Fruit fly (Drosophila melanogaster): ENCODE data around the gene GluRIIC.

Gene GluRIIC

dm6 chr2L:866950-867744 is 46.7 kb upstream of the GluRIIC start (continued):
- TF ChIP-seq sr (GFP tag; IDR thresholded peaks at IDR 0.05) (peak; percentile 78; the same call in 2 of the 3 replicates), Ravus (GFP tag; IDR thresholded peaks at IDR 0.05) (peak; percentile 89), twi (tag; optimal IDR thresholded peaks at IDR 0.05) (peak; percentile 83), CG14441 (GFP tag; IDR thresholded peaks at IDR 0.05) (peak; percentile 97), CG3995 (GFP tag; optimal IDR thresholded peaks at IDR 0.05) (peak; percentile 37), abd-A (tag; optimal IDR thresholded peaks at IDR 0.05) (peak; percentile 57), nerfin-2 (GFP tag; IDR thresholded peaks at IDR 0.05; ENCODE audit: partially characterized antibody) (no peak), GATAe (GFP tag; conservative IDR thresholded peaks at IDR 0.05) (peak; percentile 59), Doc2 (GFP tag; IDR thresholded peaks at IDR 0.05) (peak; percentile 80), Poxn (GFP tag; IDR thresholded peaks at IDR 0.05) (peak; percentile 80), pan (optimal IDR thresholded peaks at IDR 0.05) (no peak), pan (GFP tag; optimal IDR thresholded peaks at IDR 0.05 in 1 of 2, IDR thresholded peaks at IDR 0.05 in 1 of 2) (peak in 1 of 2 experiments; percentile 97), Tbp (GFP tag; optimal IDR thresholded peaks at IDR 0.05) (no peak), CG10321 (GFP tag; IDR thresholded peaks at IDR 0.05) (peak; percentile 95), CG1792 (GFP tag; optimal IDR thresholded peaks at IDR 0.05) (peak; percentile 86), CG14050 (GFP tag; IDR thresholded peaks at IDR 0.05) (peak; percentile 94), CG12155 (GFP tag; optimal IDR thresholded peaks at IDR 0.05) (peak; percentile 89), gt (GFP tag; IDR thresholded peaks at IDR 0.05) (peak; percentile 68; the same call in 1 of the 2 replicates), CG17829 (tag; optimal IDR thresholded peaks at IDR 0.05) (peak; percentile 90), Trl (optimal IDR thresholded peaks at IDR 0.05) (peak; percentile 41), Trl (GFP tag; optimal IDR thresholded peaks at IDR 0.05) (peak; percentile 91), CG32767 (GFP tag; IDR thresholded peaks at IDR 0.05) (peak; percentile 92), Bteb2 (GFP tag; optimal IDR thresholded peaks at IDR 0.05) (peak; percentile 88), CG8944 (GFP tag; optimal IDR thresholded peaks at IDR 0.05) (peak; percentile 83), maf-S (GFP tag; optimal IDR thresholded peaks at IDR 0.05) (peak; percentile 87), Hmr (GFP tag; optimal IDR thresholded peaks at IDR 0.05) (peak; percentile 92), CG17385 (GFP tag; optimal IDR thresholded peaks at IDR 0.05) (peak; percentile 85), dmrt11E (tag; optimal IDR thresholded peaks at IDR 0.05) (peak; percentile 87), ERR (GFP tag; optimal IDR thresholded peaks at IDR 0.05) (peak; percentile 85), vnd (GFP tag; IDR thresholded peaks at IDR 0.05; ENCODE audit: partially characterized antibody) (no peak), CG12391 (tag; optimal IDR thresholded peaks at IDR 0.05) (peak; percentile 93), CG17186 (GFP tag; optimal IDR thresholded peaks at IDR 0.05) (peak; percentile 2), kah (GFP tag; optimal IDR thresholded peaks at IDR 0.05) (peak; percentile 84), CG7271 (tag; optimal IDR thresholded peaks at IDR 0.05) (peak; percentile 28), MESR4 (GFP tag; optimal IDR thresholded peaks at IDR 0.05) (peak; percentile 24), gro (GFP tag; optimal IDR thresholded peaks at IDR 0.05) (peak; percentile 87), Awh (GFP tag; IDR thresholded peaks at IDR 0.05) (peak; percentile 95), CG12299 (tag; optimal IDR thresholded peaks at IDR 0.05) (peak; percentile 93), usp (GFP tag; optimal IDR thresholded peaks at IDR 0.05) (no peak), chn (GFP tag; optimal IDR thresholded peaks at IDR 0.05) (peak; percentile 85), yki (optimal IDR thresholded peaks at IDR 0.05) (no peak), gcm (GFP tag; optimal IDR thresholded peaks at IDR 0.05) (peak; percentile 85), Hr3 (GFP tag; optimal IDR thresholded peaks at IDR 0.05) (peak; percentile 85), CG11093 (GFP tag; IDR thresholded peaks at IDR 0.05) (peak; percentile 94), cwo (GFP tag; optimal IDR thresholded peaks at IDR 0.05) (peak; percentile 85), grau (tag; optimal IDR thresholded peaks at IDR 0.05) (peak; percentile 99), fd102C (GFP tag; optimal IDR thresholded peaks at IDR 0.05) (peak; percentile 62), Side (GFP tag; optimal IDR thresholded peaks at IDR 0.05) (peak; percentile 92), D19A (tag; optimal IDR thresholded peaks at IDR 0.05) (peak; percentile 80), Hsf (GFP tag; optimal IDR thresholded peaks at IDR 0.05) (peak; percentile 92), eve (GFP tag; optimal IDR thresholded peaks at IDR 0.05) (no peak)
